Worm (Caenorhabditis elegans) whole organism, L3 larva: ENCODE measurements around the gene vamp-7.

ENCODE experiments used
- R02D3.7 ChIP-seq: fragments of 150-350 bp; optimal IDR thresholded peaks from 2 replicates; lab custom pipeline; 2014; ENCODE audit warnings: missing biosample characterization, missing genetic modification characterization
- ZK546.5 ChIP-seq: sonication (generic microtip); optimal IDR thresholded peaks from 2 replicates; lab custom pipeline; 2017; ENCODE audit warnings: missing biosample characterization, missing genetic modification characterization
- aly-2 ChIP-seq: fragments of 150-350 bp; optimal IDR thresholded peaks from 2 replicates; lab custom pipeline; 2014; ENCODE audit warnings: missing biosample characterization, missing genetic modification characterization
- ama-1 ChIP-seq: fragments of 150-350 bp; optimal IDR thresholded peaks from 2 replicates; lab custom pipeline; 2018
- ceh-28 ChIP-seq: fragments of 150-350 bp; optimal IDR thresholded peaks from 2 replicates; lab custom pipeline; 2014; ENCODE audit warnings: missing biosample characterization, missing genetic modification reagents, missing genetic modification characterization
- ceh-82 ChIP-seq: fragments of 150-350 bp; optimal IDR thresholded peaks from 2 replicates; lab custom pipeline; 2014; ENCODE audit warnings: missing biosample characterization, missing genetic modification characterization
- ceh-9 ChIP-seq: sonication (generic microtip); optimal IDR thresholded peaks from 2 replicates; lab custom pipeline; 2018; ENCODE audit warnings: missing biosample characterization, missing genetic modification characterization
- egl-27 ChIP-seq: sonication (generic microtip); optimal IDR thresholded peaks from 4 replicates; lab custom pipeline; 2017; ENCODE audit warnings: missing biosample characterization, missing genetic modification reagents, missing genetic modification characterization
- egl-5 ChIP-seq: fragments of 150-350 bp; optimal IDR thresholded peaks from 2 replicates; lab custom pipeline; 2017; ENCODE audit warnings: missing biosample characterization, missing genetic modification reagents, missing genetic modification characterization, inconsistent platforms
- elt-2 ChIP-seq: sonication (generic microtip); optimal IDR thresholded peaks from 2 replicates; lab custom pipeline; 2016; ENCODE audit warnings: missing genetic modification reagents, mild to moderate bottlenecking, missing genetic modification characterization, missing compliant biosample characterization
- elt-3 ChIP-seq, 3 experiments: fragments of 150-350 bp in 1 of 3; sonication (generic microtip) in 2 of 3; optimal IDR thresholded peaks; 2 replicates in 2 of 3; 4 replicates in 1 of 3; lab custom pipeline; 2014 to 2017; ENCODE audit warnings: missing biosample characterization in 3 of 3, missing genetic modification characterization in 3 of 3
- eor-1 ChIP-seq, 2 experiments: fragments of 150-350 bp; optimal IDR thresholded peaks; 2 replicates each; lab custom pipeline; 2014 to 2018; ENCODE audit warnings: missing biosample characterization in 2 of 2, missing genetic modification characterization in 2 of 2
- fkh-2 ChIP-seq: fragments of 150-350 bp; optimal IDR thresholded peaks from 2 replicates; lab custom pipeline; 2014; ENCODE audit warnings: missing biosample characterization, missing genetic modification reagents, missing genetic modification characterization
- fos-1 ChIP-seq: fragments of 150-350 bp; optimal IDR thresholded peaks from 2 replicates; lab custom pipeline; 2014; ENCODE audit warnings: missing biosample characterization, missing genetic modification characterization
- lin-15B ChIP-seq: fragments of 150-350 bp; optimal IDR thresholded peaks from 2 replicates; lab custom pipeline; 2014; ENCODE audit warnings: missing biosample characterization, missing genetic modification characterization
- mdl-1 ChIP-seq: fragments of 150-350 bp; optimal IDR thresholded peaks from 2 replicates; lab custom pipeline; 2014; ENCODE audit warnings: missing biosample characterization, missing genetic modification characterization
- mml-1 ChIP-seq: fragments of 150-350 bp; sonication (generic microtip); optimal IDR thresholded peaks from 3 replicates; lab custom pipeline; 2014; ENCODE audit warnings: missing biosample characterization, missing genetic modification characterization
- nfya-1 ChIP-seq: sonication (generic microtip); optimal IDR thresholded peaks from 2 replicates; lab custom pipeline; 2017; ENCODE audit warnings: missing genetic modification characterization, mild to moderate bottlenecking, missing compliant biosample characterization, antibody characterized with exemption, moderate library complexity; ENCODE audit not compliant: insufficient read depth
- nhr-11 ChIP-seq: fragments of 150-350 bp; optimal IDR thresholded peaks from 2 replicates; lab custom pipeline; 2014; ENCODE audit warnings: missing biosample characterization, missing genetic modification characterization
- nhr-23 ChIP-seq: fragments of 150-350 bp; optimal IDR thresholded peaks from 2 replicates; lab custom pipeline; 2014; ENCODE audit warnings: missing biosample characterization, missing genetic modification reagents, missing genetic modification characterization
- nhr-237 ChIP-seq: fragments of 150-350 bp; optimal IDR thresholded peaks from 2 replicates; lab custom pipeline; 2014; ENCODE audit warnings: missing biosample characterization, missing genetic modification characterization
- nhr-25 ChIP-seq: sonication (generic microtip); optimal IDR thresholded peaks from 2 replicates; lab custom pipeline; 2017; ENCODE audit warnings: missing biosample characterization, missing genetic modification characterization
- nhr-28 ChIP-seq: fragments of 150-350 bp; optimal IDR thresholded peaks from 2 replicates; lab custom pipeline; 2014; ENCODE audit warnings: missing biosample characterization, missing genetic modification characterization
- nhr-43 ChIP-seq: sonication (generic microtip); optimal IDR thresholded peaks from 2 replicates; lab custom pipeline; 2016; ENCODE audit warnings: mild to moderate bottlenecking, missing genetic modification characterization, missing compliant biosample characterization; ENCODE audit not compliant: poor library complexity, severe bottlenecking
- nhr-67 ChIP-seq: fragments of 150-350 bp; optimal IDR thresholded peaks from 2 replicates; lab custom pipeline; 2014; ENCODE audit warnings: missing biosample characterization, missing genetic modification characterization
- nhr-77 ChIP-seq: fragments of 150-350 bp; optimal IDR thresholded peaks from 2 replicates; lab custom pipeline; 2014; ENCODE audit warnings: missing biosample characterization, missing genetic modification characterization
- pha-4 ChIP-seq: fragments of 150-350 bp; optimal IDR thresholded peaks from 2 replicates; lab custom pipeline; 2014; ENCODE audit warnings: missing biosample characterization, missing genetic modification reagents, missing genetic modification characterization
- pqm-1 ChIP-seq: fragments of 150-350 bp; optimal IDR thresholded peaks from 2 replicates; lab custom pipeline; 2017; ENCODE audit warnings: missing biosample characterization, missing genetic modification characterization, inconsistent platforms
- skn-1 ChIP-seq: fragments of 150-350 bp; optimal IDR thresholded peaks from 2 replicates; lab custom pipeline; 2014; ENCODE audit warnings: missing biosample characterization, missing genetic modification characterization
- tbx-2 ChIP-seq: sonication (generic microtip); optimal IDR thresholded peaks from 2 replicates; lab custom pipeline; 2016; ENCODE audit warnings: mild to moderate bottlenecking, missing genetic modification characterization, missing compliant biosample characterization
- unc-62 ChIP-seq: fragments of 150-350 bp; sonication (generic microtip); optimal IDR thresholded peaks from 4 replicates; lab custom pipeline; 2014; ENCODE audit warnings: missing biosample characterization, missing genetic modification reagents, missing genetic modification characterization
- ztf-11 ChIP-seq: fragments of 150-350 bp; optimal IDR thresholded peaks from 2 replicates; lab custom pipeline; 2014; ENCODE audit warnings: missing biosample characterization, missing genetic modification characterization
- ztf-4 ChIP-seq: fragments of 150-350 bp; optimal IDR thresholded peaks from 2 replicates; lab custom pipeline; 2014; ENCODE audit warnings: missing biosample characterization, missing genetic modification characterization

vamp-7 gene

ce11 chrIV:2613011-2613503 is 5.2 kb downstream of the vamp-7 start, which contains the start of gene Y69A2AR.28:
TSS of gene Y69A2AR.28 (minus strand) at chrIV:2613061.
- no peak for TF ChIP-seq fos-1 (tag; lab: Kevin White, UChicago)
- TF ChIP-seq lin-15B: peak; percentile 45
- TF ChIP-seq, all 47 proteins: peak for 1

- TF ChIP-seq fos-1 (tag; lab: Kevin White, UChicago) (no peak), tbx-2 (tag; lab: Kevin White, UChicago) (no peak), nhr-67 (tag; lab: Kevin White, UChicago) (no peak), nhr-77 (no peak), nhr-25 (tag; lab: Kevin White, UChicago) (no peak), elt-2 (tag; lab: Kevin White, UChicago) (peak; percentile 63), nhr-23 (tag; lab: Kevin White, UChicago) (no peak), ama-1 (no peak), mml-1 (tag; lab: Kevin White, UChicago) (no peak), pqm-1 (tag; lab: Kevin White, UChicago) (peak; percentile 62), ztf-4 (tag; lab: Kevin White, UChicago) (no peak), nhr-28 (tag; lab: Kevin White, UChicago) (no peak), ceh-82 (tag; lab: Kevin White, UChicago) (no peak), nhr-43 (tag; lab: Kevin White, UChicago) (no peak), aly-2 (tag; lab: Kevin White, UChicago) (no peak), eor-1 (tag; optimal IDR thresholded peaks at IDR 0.05; lab: Kevin White, UChicago) (no peak)
Measured at ce11 chrIV:2613754-2614244, 5.9 kb downstream of the vamp-7 start, which contains the start of gene daao-1. TSS of gene daao-1 (plus strand) at chrIV:2614194.

DNA sequence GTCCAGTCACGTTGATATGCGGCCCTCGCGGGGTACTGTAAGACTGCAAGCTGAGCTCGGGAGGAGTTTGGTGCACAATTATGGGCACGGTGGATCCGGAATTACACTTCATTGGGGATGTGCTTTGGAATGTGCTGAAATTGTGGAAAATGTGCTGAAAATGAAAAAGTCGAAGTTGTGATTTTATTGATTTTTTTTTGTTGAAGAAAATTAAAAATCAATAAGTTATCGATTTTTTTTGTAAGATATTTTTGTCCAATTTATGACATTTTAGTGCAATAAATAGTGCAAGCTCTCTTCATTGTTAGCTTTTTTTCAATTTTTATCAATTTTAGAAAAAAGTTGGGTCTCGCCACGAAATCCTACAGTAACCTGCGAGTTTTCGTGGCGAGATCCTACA is 9.0 kb downstream of the vamp-7 start:
- TF ChIP-seq ceh-28 (tag; lab: Kevin White, UChicago) (peak; percentile 78), nhr-43 (tag; lab: Kevin White, UChicago) (no peak)

DNA sequence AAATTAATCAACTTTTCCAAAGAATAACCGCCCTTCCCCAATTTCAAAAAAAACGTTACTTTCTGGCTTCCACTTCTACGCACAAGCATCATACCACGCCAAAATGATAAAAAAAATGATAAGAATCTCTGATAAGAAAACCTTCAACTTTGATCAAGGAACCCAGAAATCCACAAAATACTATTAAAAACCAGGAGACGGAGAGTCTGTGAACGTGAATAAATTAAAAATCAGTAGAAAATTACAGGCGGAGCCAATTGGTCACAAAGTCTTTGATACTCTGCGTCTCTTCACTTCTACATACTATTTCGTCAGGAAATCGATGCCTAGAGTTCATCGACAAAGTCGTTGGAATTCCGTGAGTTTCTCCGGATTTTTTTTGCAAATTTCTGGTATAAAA is 10.8 kb downstream of the vamp-7 start, which contains the start of gene smf-3:
smf-3 (plus strand) TSS at position 259 of the 400 bp plus-strand sequence.
- TF ChIP-seq nfya-1 (tag; lab: Kevin White, UChicago) (peak; percentile 6), nhr-11 (tag; lab: Kevin White, UChicago) (no peak), pqm-1 (tag; lab: Kevin White, UChicago) (peak; percentile 96), elt-2 (tag; lab: Kevin White, UChicago) (peak; percentile 98)

- TF ChIP-seq lin-15B (no peak), nhr-237 (tag; lab: Kevin White, UChicago) (no peak), ceh-82 (tag; lab: Kevin White, UChicago) (no peak), ama-1 (no peak), nfya-1 (tag; lab: Kevin White, UChicago) (no peak), elt-2 (tag; lab: Kevin White, UChicago) (no peak), aly-2 (tag; lab: Kevin White, UChicago) (no peak), egl-5 (no peak), mdl-1 (tag; lab: Kevin White, UChicago) (no peak), pha-4 (tag; lab: Kevin White, UChicago) (no peak), fkh-2 (no peak), egl-27 (tag; lab: Kevin White, UChicago) (no peak), R02D3.7 (tag; lab: Kevin White, UChicago) (no peak)
Measured at ce11 chrIV:2628171-2628570, 20.3 kb downstream of the vamp-7 start, which contains the start of gene ngn-1. TSS of gene ngn-1 (minus strand) at chrIV:2628271.

- TF ChIP-seq R02D3.7 (tag; lab: Kevin White, UChicago): no peak
- TF ChIP-seq egl-5: no peak
- no peak for TF ChIP-seq ceh-9 (tag; lab: Kevin White, UChicago)
- no peak for TF ChIP-seq ztf-4 (tag; lab: Kevin White, UChicago)
- no peak for TF ChIP-seq pqm-1 (tag; lab: Kevin White, UChicago)
- TF ChIP-seq nfya-1 (tag; lab: Kevin White, UChicago): no peak
- TF ChIP-seq nhr-25 (tag; lab: Kevin White, UChicago): no peak
- no peak for TF ChIP-seq unc-62
- no peak for TF ChIP-seq ZK546.5 (tag; lab: Kevin White, UChicago)
- TF ChIP-seq elt-3 (tag; optimal IDR thresholded peaks at IDR 0.05; lab: Kevin White, UChicago): no peak
- TF ChIP-seq ztf-11 (tag; lab: Kevin White, UChicago): no peak
- no peak for TF ChIP-seq nhr-77
- no peak for TF ChIP-seq nhr-23 (tag; lab: Kevin White, UChicago)
- TF ChIP-seq skn-1: no peak
- TF ChIP-seq nhr-67 (tag; lab: Kevin White, UChicago): no peak
Measured at ce11 chrIV:2630145-2630544, 22.3 kb downstream of the vamp-7 start.
